Worm (Caenorhabditis elegans) whole organism, young adult: ENCODE results near the gene flp-34.

Source experiments
- K11D2.4 ChIP-seq: fragments of 200-800 bp; sonication (Bioruptor generic); IDR thresholded peaks from 2 replicates; pipeline ENCODE4 v1.3.6; 2022; ENCODE audit warnings: missing genetic modification reagents, missing genetic modification characterization, missing compliant biosample characterization
- ama-1 ChIP-seq, 3 experiments: fragments of 150-350 bp in 1 of 3; sonication (generic microtip) in 2 of 3; optimal IDR thresholded peaks; 2 replicates each; lab custom pipeline; 2014 to 2018; ENCODE audit warnings: missing biosample characterization in 2 of 3, missing genetic modification characterization in 2 of 3, missing genetic modification reagents in 2 of 3
- egrh-3 ChIP-seq: fragments of 200-800 bp; sonication (Bioruptor generic); IDR thresholded peaks from 2 replicates; pipeline ENCODE4 v1.3.6; 2022; ENCODE audit warnings: missing genetic modification reagents, missing genetic modification characterization, missing compliant biosample characterization
- let-526 ChIP-seq: fragments of 200-800 bp; sonication (Bioruptor generic); IDR thresholded peaks from 2 replicates; pipeline ENCODE4 v1.3.6; 2022; ENCODE audit warnings: missing genetic modification reagents, missing genetic modification characterization, missing compliant biosample characterization
- pha-4 ChIP-seq: fragments of 150-350 bp; sonication (generic microtip); optimal IDR thresholded peaks from 2 replicates; lab custom pipeline; 2014; ENCODE audit warnings: missing biosample characterization, missing genetic modification reagents, missing genetic modification characterization
- sptf-2 ChIP-seq: fragments of 200-800 bp; sonication (Bioruptor generic); optimal IDR thresholded peaks from 2 replicates; lab custom pipeline; 2018; ENCODE audit warnings: mild to moderate bottlenecking, missing genetic modification characterization, missing compliant biosample characterization
- unc-62 ChIP-seq: fragments of 150-350 bp; optimal IDR thresholded peaks from 2 replicates; lab custom pipeline; 2014; ENCODE audit warnings: missing biosample characterization, missing genetic modification reagents, missing genetic modification characterization

DNA sequence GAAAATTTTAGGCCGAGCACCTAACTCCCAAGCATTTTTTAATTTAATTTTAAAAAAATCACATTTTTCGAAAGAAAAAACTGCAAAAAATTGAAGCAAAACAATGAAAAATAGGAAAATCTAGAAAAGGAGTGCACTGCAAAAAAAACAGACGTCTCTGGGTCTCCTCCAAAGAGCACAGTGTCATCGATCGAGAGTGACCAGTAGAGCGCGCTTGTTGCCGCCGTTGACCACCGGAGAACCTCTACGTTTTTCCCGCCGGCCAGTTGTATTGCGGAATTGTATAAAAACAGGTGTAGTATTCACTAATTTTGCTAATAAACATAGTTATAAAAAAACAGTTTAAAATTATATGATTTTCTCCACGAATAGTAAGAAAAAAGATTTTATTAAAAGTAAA lies 16.1 kb upstream of the flp-34 start:
- no peak for TF ChIP-seq unc-62 (GFP tag; lab: Kevin White, UChicago)
- TF ChIP-seq let-526: no peak
- no peak for TF ChIP-seq K11D2.4 (GFP tag; lab: Robert Waterston, UW)
- no peak for TF ChIP-seq ama-1 (optimal IDR thresholded peaks at IDR 0.05; lab: Kevin White, UChicago)
- TF ChIP-seq ama-1 (GFP tag; optimal IDR thresholded peaks at IDR 0.05; lab: Kevin White, UChicago): no peak
- TF ChIP-seq sptf-2: no peak
- no peak for TF ChIP-seq pha-4 (tag; lab: Kevin White, UChicago)
- no peak for TF ChIP-seq egrh-3 (GFP tag; lab: Robert Waterston, UW)
